Worm (Caenorhabditis elegans) whole organism, midembryonic: ENCODE measurements around the gene chtl-1.

Experiments used
- T22C8.4 ChIP-seq: fragments of 200-800 bp; sonication (Bioruptor generic); IDR thresholded peaks from 2 replicates; pipeline ENCODE4 v1.3.6; 2022; ENCODE audit warnings: missing genetic modification characterization, missing compliant biosample characterization
- cog-1 ChIP-seq: sonication (generic microtip); optimal IDR thresholded peaks from 2 replicates; lab custom pipeline; 2016; ENCODE audit warnings: missing genetic modification characterization, missing compliant biosample characterization
- flt-1 ChIP-seq: fragments of 200-800 bp; sonication (Bioruptor generic); IDR thresholded peaks from 2 replicates; pipeline ENCODE4 v1.3.6; 2022; ENCODE audit warnings: missing genetic modification characterization, missing compliant biosample characterization
- klf-2 ChIP-seq: fragments of 200-800 bp; sonication (Bioruptor generic); conservative IDR thresholded peaks from 2 replicates; pipeline ENCODE4 v1.3.6; 2022; ENCODE audit warnings: missing genetic modification reagents, missing genetic modification characterization, missing compliant biosample characterization
- med-1 ChIP-seq: sonication (generic microtip); optimal IDR thresholded peaks from 2 replicates; lab custom pipeline; 2017; ENCODE audit warnings: missing genetic modification characterization, mild to moderate bottlenecking, missing compliant biosample characterization, antibody characterized with exemption, missing genetic modification reagents; ENCODE audit not compliant: insufficient read depth
- ref-1 ChIP-seq: fragments of 200-800 bp; sonication (Bioruptor generic); conservative IDR thresholded peaks from 2 replicates; pipeline ENCODE4 v1.3.6; 2022; ENCODE audit warnings: missing genetic modification reagents, missing genetic modification characterization, missing compliant biosample characterization
- tab-1 ChIP-seq: fragments of 200-800 bp; sonication (Bioruptor generic); IDR thresholded peaks from 2 replicates; pipeline ENCODE4 v1.3.6; 2022; ENCODE audit warnings: missing genetic modification characterization, missing compliant biosample characterization
- ztf-23 ChIP-seq: fragments of 200-800 bp; sonication (Bioruptor generic); IDR thresholded peaks from 2 replicates; pipeline ENCODE4 v1.3.6; 2022; ENCODE audit warnings: missing genetic modification reagents, missing genetic modification characterization, missing compliant biosample characterization
- ztf-29 ChIP-seq: fragments of 200-800 bp; sonication (Bioruptor generic); IDR thresholded peaks from 2 replicates; pipeline ENCODE4 v1.3.6; 2022; ENCODE audit warnings: missing genetic modification reagents, missing genetic modification characterization, missing compliant biosample characterization

chtl-1 gene

ce11 chrX:5377307-5377706, 13.2 kb upstream of the chtl-1 start, which contains the start of gene sek-5:
Gene sek-5 (plus strand): TSS chrX:5377607.
- TF ChIP-seq med-1 (GFP tag; lab: Kevin White, UChicago), result no peak
- no peak for TF ChIP-seq cog-1 (tag; lab: Kevin White, UChicago)
- TF ChIP-seq ztf-23, result no peak
- TF ChIP-seq ref-1 (GFP tag; lab: Robert Waterston, UW), result no peak
- TF ChIP-seq flt-1 (GFP tag; lab: Robert Waterston, UW), result no peak
- no peak for TF ChIP-seq T22C8.4
- no peak for TF ChIP-seq ztf-29 (GFP tag; lab: Robert Waterston, UW)
- TF ChIP-seq klf-2 (GFP tag; lab: Robert Waterston, UW), result no peak
- no peak for TF ChIP-seq tab-1

- TF ChIP-seq klf-2 (GFP tag; lab: Robert Waterston, UW) (no peak), ztf-29 (GFP tag; lab: Robert Waterston, UW) (no peak), med-1 (GFP tag; lab: Kevin White, UChicago) (no peak), flt-1 (GFP tag; lab: Robert Waterston, UW) (no peak), ztf-23 (no peak)
Measured at ce11 chrX:5374742-5375141, 10.6 kb upstream of the chtl-1 start, which contains the start of gene sek-4. Gene sek-4 (plus strand): TSS chrX:5375059.

ce11 chrX:5373597-5373996, 9.5 kb upstream of the chtl-1 start:
- TF ChIP-seq ref-1 (GFP tag; lab: Robert Waterston, UW) (no peak), cog-1 (tag; lab: Kevin White, UChicago) (no peak), med-1 (GFP tag; lab: Kevin White, UChicago) (no peak), klf-2 (GFP tag; lab: Robert Waterston, UW) (no peak), ztf-29 (GFP tag; lab: Robert Waterston, UW) (no peak), ztf-23 (no peak), T22C8.4 (no peak), tab-1 (no peak), flt-1 (GFP tag; lab: Robert Waterston, UW) (no peak)

- TF ChIP-seq med-1 (GFP tag; lab: Kevin White, UChicago), result no peak
- no peak for TF ChIP-seq ztf-23
- no peak for TF ChIP-seq ref-1 (GFP tag; lab: Robert Waterston, UW)
- TF ChIP-seq ztf-29 (GFP tag; lab: Robert Waterston, UW), result no peak
- TF ChIP-seq klf-2 (GFP tag; lab: Robert Waterston, UW), result no peak
- TF ChIP-seq cog-1 (tag; lab: Kevin White, UChicago), result no peak
- TF ChIP-seq T22C8.4, result no peak
- TF ChIP-seq flt-1 (GFP tag; lab: Robert Waterston, UW), result no peak
- TF ChIP-seq tab-1, result no peak
Measured at ce11 chrX:5372638-5373037, 8.5 kb upstream of the chtl-1 start, which contains the start of gene F35C8.8. Gene F35C8.8 (minus strand): TSS chrX:5372639.

ce11 chrX:5370605-5371004, 6.5 kb upstream of the chtl-1 start:
- TF ChIP-seq tab-1 (no peak), ztf-23 (no peak), ztf-29 (GFP tag; lab: Robert Waterston, UW) (no peak)

- TF ChIP-seq cog-1 (tag; lab: Kevin White, UChicago) (peak; percentile 17), tab-1 (no peak), flt-1 (GFP tag; lab: Robert Waterston, UW) (no peak), ztf-29 (GFP tag; lab: Robert Waterston, UW) (no peak), ref-1 (GFP tag; lab: Robert Waterston, UW) (no peak), klf-2 (GFP tag; lab: Robert Waterston, UW) (no peak), ztf-23 (no peak), med-1 (GFP tag; lab: Kevin White, UChicago) (no peak)
Measured at ce11 chrX:5368220-5368619, 4.1 kb upstream of the chtl-1 start, which contains the start of gene jkk-1. Gene jkk-1 (plus strand): TSS chrX:5368468.

- no peak for TF ChIP-seq med-1 (GFP tag; lab: Kevin White, UChicago)
- TF ChIP-seq flt-1 (GFP tag; lab: Robert Waterston, UW), result no peak
- no peak for TF ChIP-seq T22C8.4
- TF ChIP-seq ztf-29 (GFP tag; lab: Robert Waterston, UW), result no peak
- no peak for TF ChIP-seq cog-1 (tag; lab: Kevin White, UChicago)
- no peak for TF ChIP-seq ztf-23
- no peak for TF ChIP-seq klf-2 (GFP tag; lab: Robert Waterston, UW)
Measured at ce11 chrX:5366613-5367012, 2.5 kb upstream of the chtl-1 start.

- TF ChIP-seq klf-2 (GFP tag; lab: Robert Waterston, UW) (no peak), ztf-23 (no peak)
Measured at ce11 chrX:5365437-5365836, 1.3 kb upstream of the chtl-1 start, which contains the start of gene F35C8.5. Gene F35C8.5 (plus strand): TSS chrX:5365813.

ce11 chrX:5360682-5361081, 3.4 kb downstream of the chtl-1 start:
- TF ChIP-seq ztf-23 (no peak), klf-2 (GFP tag; lab: Robert Waterston, UW) (no peak), cog-1 (tag; lab: Kevin White, UChicago) (peak; percentile 23), flt-1 (GFP tag; lab: Robert Waterston, UW) (no peak), ref-1 (GFP tag; lab: Robert Waterston, UW) (no peak)

ce11 chrX:5355253-5355652, 8.9 kb downstream of the chtl-1 start:
- no peak for TF ChIP-seq T22C8.4
